Fruit fly (Drosophila melanogaster): ENCODE data around the gene SNF4Agamma.

The SNF4Agamma gene

dm6 chr3R:21111964-21112740 lies 28.4 kb upstream of the SNF4Agamma start (continued):
- no peak for TF ChIP-seq ab (GFP tag; optimal IDR thresholded peaks at IDR 0.05)
- TF ChIP-seq CG6683 (GFP tag; optimal IDR thresholded peaks at IDR 0.05) = no peak
- TF ChIP-seq Ets65A (GFP tag) = peak; percentile 93
- no peak for TF ChIP-seq zfh1 (GFP tag; IDR thresholded peaks at IDR 0.05)
- TF ChIP-seq tup (GFP tag; optimal IDR thresholded peaks at IDR 0.05) = no peak
- no peak for TF ChIP-seq CG9727 (GFP tag; optimal IDR thresholded peaks at IDR 0.05)
- TF ChIP-seq chm (GFP tag; IDR thresholded peaks at IDR 0.05) = no peak
- TF ChIP-seq gsb (GFP tag; IDR thresholded peaks at IDR 0.05) = no peak
- peak; percentile 11 for TF ChIP-seq CG6765 (GFP tag; optimal IDR thresholded peaks at IDR 0.05)
- no peak for TF ChIP-seq CG13296 (GFP tag; optimal IDR thresholded peaks at IDR 0.05)
- TF ChIP-seq Lpt (GFP tag; optimal IDR thresholded peaks at IDR 0.05) = no peak
- no peak for TF ChIP-seq fu2 (GFP tag; optimal IDR thresholded peaks at IDR 0.05)
- no peak for TF ChIP-seq HLH54F (GFP tag; optimal IDR thresholded peaks at IDR 0.05)
- no peak for TF ChIP-seq stc (GFP tag; IDR thresholded peaks at IDR 0.05)
- TF ChIP-seq sob (GFP tag; IDR thresholded peaks at IDR 0.05) = no peak
- TF ChIP-seq repo (GFP tag; optimal IDR thresholded peaks at IDR 0.05) = no peak
- peak; percentile 75 for TF ChIP-seq Trl (optimal IDR thresholded peaks at IDR 0.05)
- no peak for TF ChIP-seq Trl (GFP tag; optimal IDR thresholded peaks at IDR 0.05)
- TF ChIP-seq trem (tag; optimal IDR thresholded peaks at IDR 0.05) = no peak
- no peak for TF ChIP-seq CG4854 (GFP tag; optimal IDR thresholded peaks at IDR 0.05)
- no peak for TF ChIP-seq jing (GFP tag; optimal IDR thresholded peaks at IDR 0.05)
- TF ChIP-seq Ssrp (tag; optimal IDR thresholded peaks at IDR 0.05) = peak; percentile 19
- no peak for TF ChIP-seq lov (optimal IDR thresholded peaks at IDR 0.05)
- no peak for TF ChIP-seq lov (GFP tag; IDR thresholded peaks at IDR 0.05)
- TF ChIP-seq Med (GFP tag) = peak; percentile 75
- no peak for TF ChIP-seq ham (GFP tag; IDR thresholded peaks at IDR 0.05)
- TF ChIP-seq jumu (GFP tag; optimal IDR thresholded peaks at IDR 0.05) = no peak
- TF ChIP-seq B-H1 (GFP tag; IDR thresholded peaks at IDR 0.05) = no peak
- no peak for TF ChIP-seq Gsc (GFP tag; IDR thresholded peaks at IDR 0.05)
- TF ChIP-seq pzg (GFP tag; optimal IDR thresholded peaks at IDR 0.05) = no peak
- peak; percentile 67 for TF ChIP-seq Oli (tag; optimal IDR thresholded peaks at IDR 0.05)
- TF ChIP-seq Nf-YC (tag; optimal IDR thresholded peaks at IDR 0.05) = no peak
- no peak for TF ChIP-seq CG15011 (GFP tag; optimal IDR thresholded peaks at IDR 0.05)
- TF ChIP-seq pan (optimal IDR thresholded peaks at IDR 0.05) = no peak
- no peak for TF ChIP-seq pan (GFP tag; optimal IDR thresholded peaks at IDR 0.05 in 1 of 2, IDR thresholded peaks at IDR 0.05 in 1 of 2)
- no peak for TF ChIP-seq insv (GFP tag; optimal IDR thresholded peaks at IDR 0.05)
- no peak for TF ChIP-seq gsb-n (tag; optimal IDR thresholded peaks at IDR 0.05)
- peak; percentile 17 for TF ChIP-seq Dip3 (GFP tag; optimal IDR thresholded peaks at IDR 0.05)
- no peak for TF ChIP-seq CG11085 (GFP tag; IDR thresholded peaks at IDR 0.05)
- no peak for TF ChIP-seq CG11696 (GFP tag; IDR thresholded peaks at IDR 0.05)
- TF ChIP-seq CG1233 (GFP tag; optimal IDR thresholded peaks at IDR 0.05) = peak; percentile 45
- no peak for TF ChIP-seq GATAe (GFP tag; conservative IDR thresholded peaks at IDR 0.05)
- TF ChIP-seq CG13424 (tag; optimal IDR thresholded peaks at IDR 0.05) = peak; percentile 45
- TF ChIP-seq CG12744 (GFP tag; optimal IDR thresholded peaks at IDR 0.05) = no peak
- no peak for TF ChIP-seq Rx (GFP tag; IDR thresholded peaks at IDR 0.05)
- no peak for TF ChIP-seq Ets97D (GFP tag; optimal IDR thresholded peaks at IDR 0.05)
- no peak for TF ChIP-seq wdn (GFP tag; IDR thresholded peaks at IDR 0.05)
- TF ChIP-seq pros (GFP tag; optimal IDR thresholded peaks at IDR 0.05) = peak; percentile 25
- TF ChIP-seq cg (GFP tag; optimal IDR thresholded peaks at IDR 0.05) = no peak
- TF ChIP-seq slou (GFP tag; optimal IDR thresholded peaks at IDR 0.05) = no peak
- TF ChIP-seq lbe (GFP tag; optimal IDR thresholded peaks at IDR 0.05) = no peak
- TF ChIP-seq Nf-YA (GFP tag; IDR thresholded peaks at IDR 0.05) = no peak
